Worm (Caenorhabditis elegans): ENCODE results near the gene W07G1.1.

- TF ChIP-seq rnt-1 (tag; optimal IDR thresholded peaks at IDR 0.05) = no peak
- no peak for TF ChIP-seq nfya-1 (tag; optimal IDR thresholded peaks at IDR 0.05)
- TF ChIP-seq odd-2 (tag; optimal IDR thresholded peaks at IDR 0.05) = no peak
- no peak for TF ChIP-seq pha-4 (tag; optimal IDR thresholded peaks at IDR 0.05)
- TF ChIP-seq ceh-18 (tag; optimal IDR thresholded peaks at IDR 0.05) = no peak
- no peak for TF ChIP-seq pqm-1 (tag; optimal IDR thresholded peaks at IDR 0.05)
- TF ChIP-seq dmd-4 (tag; optimal IDR thresholded peaks at IDR 0.05; ENCODE audit: borderline replicate concordance) = no peak
- TF ChIP-seq fkh-10 (GFP tag; optimal IDR thresholded peaks at IDR 0.05) = no peak
- TF ChIP-seq nhr-11 (tag; optimal IDR thresholded peaks at IDR 0.05) = no peak
- TF ChIP-seq ceh-22 (tag; optimal IDR thresholded peaks at IDR 0.05) = no peak
These were observed 6.1 kb upstream of the W07G1.1 start for ce11 chrII:13945527-13945926.
